Worm (Caenorhabditis elegans) whole organism, young adult: ENCODE results near the gene T24B8.7.

Experiments used
- F37B4.10 ChIP-seq: fragments of 200-800 bp; sonication (Bioruptor generic); IDR thresholded peaks from 2 replicates; pipeline ENCODE4 v1.3.6; 2022; ENCODE audit warnings: missing genetic modification characterization, missing compliant biosample characterization
- T07F8.4 ChIP-seq: sonication (generic microtip); optimal IDR thresholded peaks from 2 replicates; lab custom pipeline; 2016; ENCODE audit warnings: mild to moderate bottlenecking, missing genetic modification characterization, moderate library complexity, missing compliant biosample characterization
- akir-1 ChIP-seq: fragments of 200-800 bp; sonication (Bioruptor generic); optimal IDR thresholded peaks from 2 replicates; lab custom pipeline; 2018; ENCODE audit warnings: mild to moderate bottlenecking, missing genetic modification characterization, moderate library complexity, missing compliant biosample characterization
- attf-3 ChIP-seq: fragments of 200-800 bp; sonication (Bioruptor generic); conservative IDR thresholded peaks from 2 replicates; pipeline ENCODE4 v1.3.6; 2022; ENCODE audit warnings: missing genetic modification reagents, missing genetic modification characterization, missing compliant biosample characterization
- dpl-1 ChIP-seq: fragments of 150-350 bp; optimal IDR thresholded peaks from 2 replicates; lab custom pipeline; 2014; ENCODE audit warnings: missing biosample characterization, missing genetic modification reagents, missing genetic modification characterization
- unc-62 ChIP-seq: fragments of 150-350 bp; optimal IDR thresholded peaks from 2 replicates; lab custom pipeline; 2014; ENCODE audit warnings: missing biosample characterization, missing genetic modification reagents, missing genetic modification characterization

- TF ChIP-seq dpl-1 (GFP tag; lab: Kevin White, UChicago) (peak; percentile 48), unc-62 (GFP tag; lab: Kevin White, UChicago) (no peak), T07F8.4 (no peak), akir-1 (no peak), attf-3 (GFP tag; lab: Robert Waterston, UW) (peak; percentile 66; the same call in 1 of the 2 replicates), F37B4.10 (GFP tag; lab: Robert Waterston, UW) (no peak)
Observed at ce11 chrII:9099017-9099416, 45.6 kb upstream of the T24B8.7 start, which contains the start of gene T24H10.1.
